Worm (Caenorhabditis elegans) whole organism, L1 larva: ENCODE results near the gene clec-35.

Experiments used
- C04F5.9 ChIP-seq: sonication (generic microtip); optimal IDR thresholded peaks from 2 replicates; lab custom pipeline; 2016; ENCODE audit warnings: missing genetic modification characterization, missing compliant biosample characterization
- C34B4.2 ChIP-seq: sonication (generic microtip); optimal IDR thresholded peaks from 2 replicates; lab custom pipeline; 2017; ENCODE audit warnings: mild to moderate bottlenecking, missing genetic modification characterization, missing compliant biosample characterization
- F16B12.6 ChIP-seq: fragments of 150-350 bp; optimal IDR thresholded peaks from 2 replicates; lab custom pipeline; 2014; ENCODE audit warnings: missing biosample characterization, missing genetic modification characterization
- alr-1 ChIP-seq: fragments of 200-800 bp; sonication (Bioruptor generic); optimal IDR thresholded peaks from 2 replicates; lab custom pipeline; 2018; ENCODE audit warnings: borderline replicate concordance, mild to moderate bottlenecking, missing genetic modification characterization, missing compliant biosample characterization
- aly-2 ChIP-seq: fragments of 150-350 bp; optimal IDR thresholded peaks from 2 replicates; lab custom pipeline; 2014; ENCODE audit warnings: missing biosample characterization, missing genetic modification characterization
- ama-1 ChIP-seq: fragments of 150-350 bp; optimal IDR thresholded peaks from 2 replicates; lab custom pipeline; 2014
- ceh-8 ChIP-seq: fragments of 200-800 bp; sonication (Bioruptor generic); optimal IDR thresholded peaks from 2 replicates; lab custom pipeline; 2018; ENCODE audit warnings: mild to moderate bottlenecking, missing genetic modification characterization, moderate library complexity, missing compliant biosample characterization
- ceh-82 ChIP-seq, 3 experiments: fragments of 150-350 bp in 1 of 3; sonication (generic microtip) in 2 of 3; optimal IDR thresholded peaks; 2 replicates each; lab custom pipeline; 2014 to 2017; ENCODE audit warnings: missing biosample characterization in 3 of 3, missing genetic modification characterization in 3 of 3
- ceh-90 ChIP-seq: sonication (generic microtip); optimal IDR thresholded peaks from 2 replicates; lab custom pipeline; 2016; ENCODE audit warnings: missing genetic modification characterization, missing compliant biosample characterization
- egl-13 ChIP-seq: sonication (generic microtip); optimal IDR thresholded peaks from 2 replicates; lab custom pipeline; 2016; ENCODE audit warnings: missing genotype, missing genetic modification reagents, missing genetic modification characterization, missing compliant biosample characterization
- elt-2 ChIP-seq: sonication (generic microtip); optimal IDR thresholded peaks from 2 replicates; lab custom pipeline; 2016; ENCODE audit warnings: missing genetic modification characterization, mild to moderate bottlenecking, inconsistent platforms, missing compliant biosample characterization, missing genetic modification reagents
- fkh-4 ChIP-seq: sonication (generic microtip); optimal IDR thresholded peaks from 2 replicates; lab custom pipeline; 2016; ENCODE audit warnings: missing compliant biosample characterization, missing genetic modification characterization, borderline replicate concordance
- fkh-8 ChIP-seq: sonication (generic microtip); optimal IDR thresholded peaks from 2 replicates; lab custom pipeline; 2016; ENCODE audit warnings: mild to moderate bottlenecking, missing genetic modification characterization, missing compliant biosample characterization
- fos-1 ChIP-seq: fragments of 150-350 bp; optimal IDR thresholded peaks from 2 replicates; lab custom pipeline; 2014; ENCODE audit warnings: missing biosample characterization, missing genetic modification characterization
- hpl-2 ChIP-seq: fragments of 150-350 bp; optimal IDR thresholded peaks from 2 replicates; lab custom pipeline; 2014; ENCODE audit warnings: missing biosample characterization, missing genetic modification reagents, missing genetic modification characterization
- jun-1 ChIP-seq: fragments of 150-350 bp; optimal IDR thresholded peaks from 2 replicates; lab custom pipeline; 2014; ENCODE audit warnings: missing biosample characterization, missing genetic modification reagents, missing genetic modification characterization
- lin-13 ChIP-seq: fragments of 150-350 bp; optimal IDR thresholded peaks from 2 replicates; lab custom pipeline; 2014; ENCODE audit warnings: missing biosample characterization, missing genetic modification reagents, missing genetic modification characterization
- lin-15B ChIP-seq: fragments of 150-350 bp; sonication (generic microtip); optimal IDR thresholded peaks from 3 replicates; lab custom pipeline; 2014; ENCODE audit warnings: missing biosample characterization, missing genetic modification characterization
- lin-39 ChIP-seq: fragments of 150-350 bp; optimal IDR thresholded peaks from 2 replicates; lab custom pipeline; 2014; ENCODE audit warnings: missing biosample characterization, missing genetic modification reagents, missing genetic modification characterization
- lsy-2 ChIP-seq, 2 experiments: fragments of 150-350 bp; optimal IDR thresholded peaks; 2 replicates each; lab custom pipeline; 2014; ENCODE audit warnings: missing biosample characterization in 2 of 2, missing genetic modification characterization in 2 of 2
- mep-1 ChIP-seq: fragments of 150-350 bp; optimal IDR thresholded peaks from 2 replicates; lab custom pipeline; 2014; ENCODE audit warnings: missing biosample characterization, missing genetic modification characterization
- nhr-28 ChIP-seq: fragments of 150-350 bp; optimal IDR thresholded peaks from 2 replicates; lab custom pipeline; 2014; ENCODE audit warnings: missing biosample characterization, missing genetic modification characterization
- nhr-47 ChIP-seq: sonication (generic microtip); optimal IDR thresholded peaks from 2 replicates; lab custom pipeline; 2016; ENCODE audit warnings: mild to moderate bottlenecking, missing genetic modification characterization, moderate library complexity, missing compliant biosample characterization
- nhr-71 ChIP-seq: sonication (generic microtip); optimal IDR thresholded peaks from 2 replicates; lab custom pipeline; 2016; ENCODE audit warnings: mild to moderate bottlenecking, missing genetic modification characterization, moderate library complexity, missing compliant biosample characterization
- nhr-77 ChIP-seq: fragments of 150-350 bp; optimal IDR thresholded peaks from 2 replicates; lab custom pipeline; 2014; ENCODE audit warnings: missing biosample characterization, missing genetic modification characterization
- nhr-85 ChIP-seq: sonication (generic microtip); peaks from one replicate; lab custom pipeline; 2016; ENCODE audit warnings: missing genetic modification characterization, inconsistent platforms, missing compliant biosample characterization
- nhr-90 ChIP-seq: sonication (generic microtip); optimal IDR thresholded peaks from 2 replicates; lab custom pipeline; 2016; ENCODE audit warnings: mild to moderate bottlenecking, missing genetic modification characterization, missing compliant biosample characterization; ENCODE audit not compliant: poor library complexity
- pag-3 ChIP-seq: sonication (generic microtip); optimal IDR thresholded peaks from 2 replicates; lab custom pipeline; 2017; ENCODE audit warnings: missing genetic modification characterization, mild to moderate bottlenecking, missing compliant biosample characterization, antibody characterized with exemption, borderline replicate concordance; ENCODE audit not compliant: insufficient read depth
- pax-3 ChIP-seq: fragments of 200-800 bp; sonication (Bioruptor generic); optimal IDR thresholded peaks from 2 replicates; lab custom pipeline; 2018; ENCODE audit warnings: mild to moderate bottlenecking, missing genetic modification characterization, moderate library complexity, missing compliant biosample characterization
- rnt-1 ChIP-seq: sonication (generic microtip); optimal IDR thresholded peaks from 2 replicates; lab custom pipeline; 2016; ENCODE audit warnings: mild to moderate bottlenecking, missing genetic modification characterization, moderate library complexity, missing compliant biosample characterization
- skn-1 ChIP-seq: fragments of 150-350 bp; optimal IDR thresholded peaks from 2 replicates; lab custom pipeline; 2014; ENCODE audit warnings: missing biosample characterization, missing genetic modification characterization
- snu-23 ChIP-seq: sonication (generic microtip); optimal IDR thresholded peaks from 2 replicates; lab custom pipeline; 2016; ENCODE audit warnings: missing genetic modification characterization, missing compliant biosample characterization
- sup-37 ChIP-seq: fragments of 200-800 bp; sonication (Bioruptor generic); optimal IDR thresholded peaks from 2 replicates; lab custom pipeline; 2018; ENCODE audit warnings: mild to moderate bottlenecking, missing genetic modification characterization, missing compliant biosample characterization
- swsn-7 ChIP-seq: sonication (generic microtip); optimal IDR thresholded peaks from 2 replicates; lab custom pipeline; 2016; ENCODE audit warnings: missing genetic modification characterization, missing compliant biosample characterization
- unc-62 ChIP-seq: fragments of 150-350 bp; optimal IDR thresholded peaks from 2 replicates; lab custom pipeline; 2014; ENCODE audit warnings: missing biosample characterization, missing genetic modification reagents, missing genetic modification characterization
- unc-86 ChIP-seq: sonication (generic microtip); optimal IDR thresholded peaks from 2 replicates; lab custom pipeline; 2016; ENCODE audit warnings: missing genetic modification characterization, missing compliant biosample characterization
- zip-4 ChIP-seq: fragments of 200-800 bp; sonication (Bioruptor generic); optimal IDR thresholded peaks from 2 replicates; lab custom pipeline; 2018; ENCODE audit warnings: mild to moderate bottlenecking, missing genetic modification characterization, moderate library complexity, missing compliant biosample characterization

Gene clec-35

ce11 chrV:16853956-16854683 is at the start of gene clec-35, which contains the start of gene clec-27:
clec-35 (minus strand) TSS chrV:16854056.
clec-27 (plus strand) TSS chrV:16854633.
- TF ChIP-seq ceh-8 (GFP tag; lab: Kevin White, UChicago) (no peak), pag-3 (tag; lab: Kevin White, UChicago) (no peak)

ce11 chrV:16902726-16903125 is 48.9 kb upstream of the clec-35 start, which contains the start of gene srd-68:
srd-68 (minus strand) TSS chrV:16902826.
- TF ChIP-seq fkh-4 (tag; lab: Kevin White, UChicago) = no peak
- no peak for TF ChIP-seq nhr-47 (tag; lab: Kevin White, UChicago)
- no peak for TF ChIP-seq rnt-1 (tag; lab: Kevin White, UChicago)
- TF ChIP-seq nhr-28 (tag; lab: Kevin White, UChicago) = no peak
- no peak for TF ChIP-seq fos-1
- no peak for TF ChIP-seq skn-1 (tag; lab: Kevin White, UChicago)
- no peak for TF ChIP-seq ceh-8 (GFP tag; lab: Kevin White, UChicago)
- TF ChIP-seq ama-1 = no peak
- no peak for TF ChIP-seq C34B4.2 (tag; lab: Kevin White, UChicago)
- no peak for TF ChIP-seq nhr-77 (tag; lab: Kevin White, UChicago)
- TF ChIP-seq alr-1 (tag; lab: Kevin White, UChicago) = no peak
- TF ChIP-seq hpl-2 (GFP tag; lab: Kevin White, UChicago) = no peak
- no peak for TF ChIP-seq lin-39
- TF ChIP-seq unc-86 (tag; lab: Kevin White, UChicago) = no peak

ce11 chrV:16899355-16899754 is 45.5 kb upstream of the clec-35 start, which contains the start of gene fbxa-45:
fbxa-45 (minus strand) TSS chrV:16899455.
- TF ChIP-seq aly-2 (no peak), zip-4 (GFP tag; lab: Kevin White, UChicago) (no peak), unc-62 (GFP tag; lab: Kevin White, UChicago) (no peak), nhr-71 (no peak), jun-1 (tag; lab: Kevin White, UChicago) (no peak), sup-37 (GFP tag; lab: Kevin White, UChicago) (no peak), egl-13 (tag; lab: Kevin White, UChicago) (no peak), nhr-85 (tag; lab: Kevin White, UChicago) (no peak), nhr-90 (no peak), ama-1 (no peak)

- TF ChIP-seq aly-2 (no peak), fkh-8 (tag; lab: Kevin White, UChicago) (no peak), ceh-82 (tag; optimal IDR thresholded peaks at IDR 0.05; lab: Kevin White, UChicago) (no peak)
Observed at ce11 chrV:16893440-16893839, 39.6 kb upstream of the clec-35 start, which contains the start of gene F09C6.15. F09C6.15 (plus strand) TSS chrV:16893740.

ce11 chrV:16888788-16889325 is 35.0 kb upstream of the clec-35 start, which contains the start of the genes ifas-2 and fbxa-44:
ifas-2 (minus strand) TSS chrV:16888888.
fbxa-44 (plus strand) TSS chrV:16889275.
- TF ChIP-seq nhr-47 (tag; lab: Kevin White, UChicago) (no peak), snu-23 (GFP tag; lab: Kevin White, UChicago) (no peak), mep-1 (tag; lab: Kevin White, UChicago) (no peak), pax-3 (tag; lab: Kevin White, UChicago) (no peak), F16B12.6 (tag; lab: Kevin White, UChicago) (no peak), elt-2 (no peak), lin-13 (GFP tag; lab: Kevin White, UChicago) (no peak), jun-1 (tag; lab: Kevin White, UChicago) (no peak), nhr-85 (tag; lab: Kevin White, UChicago) (no peak), nhr-71 (no peak), swsn-7 (no peak), lin-15B (tag; lab: Kevin White, UChicago) (no peak), ceh-90 (tag; lab: Kevin White, UChicago) (no peak), C04F5.9 (tag; lab: Kevin White, UChicago) (no peak), lsy-2 (tag; optimal IDR thresholded peaks at IDR 0.05; lab: Kevin White, UChicago) (no peak)
